Worm (Caenorhabditis elegans) whole organism, L1 larva: Measurements from ENCODE around the gene dmsr-5.
A peak's percentile ranks its signal among the peaks of the same experiment; 100 is the strongest.

Experiments used
- C16A3.4 ChIP-seq: fragments of 150-350 bp; optimal IDR thresholded peaks from 2 replicates; lab custom pipeline; 2014; ENCODE audit warnings: missing biosample characterization, missing genetic modification characterization
- F16B12.6 ChIP-seq: fragments of 150-350 bp; optimal IDR thresholded peaks from 2 replicates; lab custom pipeline; 2014; ENCODE audit warnings: missing biosample characterization, missing genetic modification characterization
- ama-1 ChIP-seq: fragments of 150-350 bp; optimal IDR thresholded peaks from 2 replicates; lab custom pipeline; 2014
- blmp-1 ChIP-seq: fragments of 150-350 bp; optimal IDR thresholded peaks from 2 replicates; lab custom pipeline; 2014; ENCODE audit warnings: missing biosample characterization, missing genetic modification characterization
- ceh-8 ChIP-seq: fragments of 200-800 bp; sonication (Bioruptor generic); optimal IDR thresholded peaks from 2 replicates; lab custom pipeline; 2018; ENCODE audit warnings: mild to moderate bottlenecking, missing genetic modification characterization, moderate library complexity, missing compliant biosample characterization
- ceh-82 ChIP-seq, 3 experiments: fragments of 150-350 bp in 1 of 3; sonication (generic microtip) in 2 of 3; optimal IDR thresholded peaks; 2 replicates each; lab custom pipeline; 2014 to 2017; ENCODE audit warnings: missing biosample characterization in 3 of 3, missing genetic modification characterization in 3 of 3
- ceh-88 ChIP-seq: fragments of 200-800 bp; sonication (Bioruptor generic); IDR thresholded peaks from 2 replicates; pipeline ENCODE4 v1.3.6; 2022; ENCODE audit warnings: missing genetic modification characterization, missing compliant biosample characterization
- ceh-90 ChIP-seq: sonication (generic microtip); optimal IDR thresholded peaks from 2 replicates; lab custom pipeline; 2016; ENCODE audit warnings: missing genetic modification characterization, missing compliant biosample characterization
- ces-1 ChIP-seq: fragments of 150-350 bp; optimal IDR thresholded peaks from 2 replicates; lab custom pipeline; 2014; ENCODE audit warnings: missing biosample characterization, missing genetic modification reagents, missing genetic modification characterization
- dpl-1 ChIP-seq, 3 experiments: fragments of 150-350 bp in 2 of 3; sonication (generic microtip) in 1 of 3; optimal IDR thresholded peaks; 2 replicates each; lab custom pipeline; 2014 to 2017; ENCODE audit warnings: missing biosample characterization in 3 of 3, missing genetic modification characterization in 3 of 3, missing genetic modification reagents in 3 of 3
- efl-1 ChIP-seq, 4 experiments: fragments of 150-350 bp; optimal IDR thresholded peaks in 3 of 4; peaks in 1 of 4; 1 replicate in 1 of 4; 2 replicates in 3 of 4; lab custom pipeline; 2014; ENCODE audit warnings: missing biosample characterization in 2 of 4, missing genetic modification characterization in 2 of 4, missing genetic modification reagents in 2 of 4
- efl-3 ChIP-seq: fragments of 200-800 bp; sonication (Bioruptor generic); optimal IDR thresholded peaks from 2 replicates; lab custom pipeline; 2018; ENCODE audit warnings: mild to moderate bottlenecking, missing genetic modification characterization, missing compliant biosample characterization
- egl-27 ChIP-seq, 2 experiments: fragments of 150-350 bp in 1 of 2; sonication (generic microtip); optimal IDR thresholded peaks; 3 replicates each; lab custom pipeline; 2017 to 2018; ENCODE audit warnings: missing biosample characterization in 2 of 2, missing genetic modification characterization in 2 of 2, missing genetic modification reagents in 2 of 2
- elt-2 ChIP-seq: sonication (generic microtip); optimal IDR thresholded peaks from 2 replicates; lab custom pipeline; 2016; ENCODE audit warnings: missing genetic modification characterization, mild to moderate bottlenecking, inconsistent platforms, missing compliant biosample characterization, missing genetic modification reagents
- elt-3 ChIP-seq, 6 experiments: fragments of 150-350 bp in 1 of 6; sonication (generic microtip); optimal IDR thresholded peaks; 2 replicates each; lab custom pipeline; 2017 to 2018; ENCODE audit warnings: missing biosample characterization in 6 of 6, missing genetic modification characterization in 6 of 6, inconsistent platforms in 1 of 6
- ets-5 ChIP-seq: fragments of 200-800 bp; sonication (Bioruptor generic); IDR thresholded peaks from 2 replicates; pipeline ENCODE4 v1.3.6; 2022; ENCODE audit warnings: missing genetic modification characterization, missing compliant biosample characterization
- fkh-10 ChIP-seq: sonication (generic microtip); optimal IDR thresholded peaks from 2 replicates; lab custom pipeline; 2017; ENCODE audit warnings: missing biosample characterization, missing genetic modification reagents, missing genetic modification characterization
- fkh-8 ChIP-seq: sonication (generic microtip); optimal IDR thresholded peaks from 2 replicates; lab custom pipeline; 2016; ENCODE audit warnings: mild to moderate bottlenecking, missing genetic modification characterization, missing compliant biosample characterization
- grh-1 ChIP-seq: fragments of 200-800 bp; sonication (Bioruptor generic); IDR thresholded peaks from 2 replicates; pipeline ENCODE4 v1.3.6; 2022; ENCODE audit warnings: missing genetic modification reagents, missing genetic modification characterization, missing compliant biosample characterization
- lin-13 ChIP-seq: fragments of 150-350 bp; optimal IDR thresholded peaks from 2 replicates; lab custom pipeline; 2014; ENCODE audit warnings: missing biosample characterization, missing genetic modification reagents, missing genetic modification characterization
- lin-14 ChIP-seq: fragments of 200-800 bp; sonication (Bioruptor generic); optimal IDR thresholded peaks from 2 replicates; lab custom pipeline; 2018; ENCODE audit warnings: mild to moderate bottlenecking, missing genetic modification characterization, moderate library complexity, missing compliant biosample characterization
- lin-15B ChIP-seq: fragments of 150-350 bp; sonication (generic microtip); optimal IDR thresholded peaks from 3 replicates; lab custom pipeline; 2014; ENCODE audit warnings: missing biosample characterization, missing genetic modification characterization
- lin-35 ChIP-seq, 2 experiments: fragments of 150-350 bp; optimal IDR thresholded peaks; 2 replicates each; lab custom pipeline; 2014; ENCODE audit warnings: missing biosample characterization in 2 of 2, missing genetic modification characterization in 2 of 2, missing genetic modification reagents in 2 of 2
- lin-39 ChIP-seq: fragments of 150-350 bp; optimal IDR thresholded peaks from 2 replicates; lab custom pipeline; 2014; ENCODE audit warnings: missing biosample characterization, missing genetic modification reagents, missing genetic modification characterization
- lsy-2 ChIP-seq, 2 experiments: fragments of 150-350 bp; optimal IDR thresholded peaks; 2 replicates each; lab custom pipeline; 2014; ENCODE audit warnings: missing biosample characterization in 2 of 2, missing genetic modification characterization in 2 of 2
- mdl-1 ChIP-seq, 2 experiments: fragments of 150-350 bp; optimal IDR thresholded peaks; 2 replicates each; lab custom pipeline; 2014 to 2017; ENCODE audit warnings: missing biosample characterization in 2 of 2, missing genetic modification characterization in 2 of 2, inconsistent platforms in 1 of 2
- mep-1 ChIP-seq: fragments of 150-350 bp; optimal IDR thresholded peaks from 2 replicates; lab custom pipeline; 2014; ENCODE audit warnings: missing biosample characterization, missing genetic modification characterization
- nhr-11 ChIP-seq: fragments of 150-350 bp; optimal IDR thresholded peaks from 2 replicates; lab custom pipeline; 2014; ENCODE audit warnings: missing biosample characterization, missing genetic modification characterization
- nhr-12 ChIP-seq: sonication (generic microtip); optimal IDR thresholded peaks from 2 replicates; lab custom pipeline; 2017; ENCODE audit warnings: missing biosample characterization, missing genetic modification characterization
- nhr-47 ChIP-seq: sonication (generic microtip); optimal IDR thresholded peaks from 2 replicates; lab custom pipeline; 2016; ENCODE audit warnings: mild to moderate bottlenecking, missing genetic modification characterization, moderate library complexity, missing compliant biosample characterization
- nhr-76 ChIP-seq: sonication (generic microtip); optimal IDR thresholded peaks from 2 replicates; lab custom pipeline; 2017; ENCODE audit warnings: missing biosample characterization, missing genetic modification characterization
- nhr-77 ChIP-seq: fragments of 150-350 bp; optimal IDR thresholded peaks from 2 replicates; lab custom pipeline; 2014; ENCODE audit warnings: missing biosample characterization, missing genetic modification characterization
- nhr-85 ChIP-seq: sonication (generic microtip); peaks from one replicate; lab custom pipeline; 2016; ENCODE audit warnings: missing genetic modification characterization, inconsistent platforms, missing compliant biosample characterization
- pqm-1 ChIP-seq: sonication (generic microtip); optimal IDR thresholded peaks from 3 replicates; lab custom pipeline; 2017; ENCODE audit warnings: missing biosample characterization, missing genetic modification characterization
- rnt-1 ChIP-seq: sonication (generic microtip); optimal IDR thresholded peaks from 2 replicates; lab custom pipeline; 2016; ENCODE audit warnings: mild to moderate bottlenecking, missing genetic modification characterization, moderate library complexity, missing compliant biosample characterization
- skn-1 ChIP-seq: fragments of 150-350 bp; optimal IDR thresholded peaks from 2 replicates; lab custom pipeline; 2014; ENCODE audit warnings: missing biosample characterization, missing genetic modification characterization
- snu-23 ChIP-seq: sonication (generic microtip); optimal IDR thresholded peaks from 2 replicates; lab custom pipeline; 2016; ENCODE audit warnings: missing genetic modification characterization, missing compliant biosample characterization
- sptf-1 ChIP-seq: fragments of 150-350 bp; optimal IDR thresholded peaks from 2 replicates; lab custom pipeline; 2014; ENCODE audit warnings: missing biosample characterization, missing genetic modification characterization
- swsn-7 ChIP-seq: sonication (generic microtip); optimal IDR thresholded peaks from 2 replicates; lab custom pipeline; 2016; ENCODE audit warnings: missing genetic modification characterization, missing compliant biosample characterization
- tlp-1 ChIP-seq: fragments of 150-350 bp; optimal IDR thresholded peaks from 2 replicates; lab custom pipeline; 2014; ENCODE audit warnings: missing biosample characterization, missing genetic modification characterization

dmsr-5 gene

ce11 chrIII:10995156-10995555 is at the start of gene dmsr-5:
Gene dmsr-5, minus strand, starts transcription at chrIII:10995256.
- TF ChIP-seq nhr-12 (tag; lab: Kevin White, UChicago): no peak
- no peak for TF ChIP-seq rnt-1
- no peak for TF ChIP-seq nhr-85 (tag; lab: Kevin White, UChicago)
- no peak for TF ChIP-seq ama-1 (lab: Kevin White, UChicago)
- no peak for TF ChIP-seq ceh-90 (tag; lab: Kevin White, UChicago)
- no peak for TF ChIP-seq efl-3
- TF ChIP-seq, all 84 proteins: peak for 0

ce11 chrIII:11040606-11041005 is 45.5 kb upstream of the dmsr-5 start:
- peak in 1 of 2 experiments; percentile 48 for TF ChIP-seq mdl-1 (tag; optimal IDR thresholded peaks at IDR 0.05; lab: Kevin White, UChicago)
- TF ChIP-seq blmp-1 (tag; lab: Kevin White, UChicago): peak; percentile 88
- TF ChIP-seq efl-1 (optimal IDR thresholded peaks at IDR 0.05; lab: Kevin White, UChicago): no peak
- TF ChIP-seq efl-1 (GFP tag; optimal IDR thresholded peaks at IDR 0.05 in 1 of 2; lab: Kevin White, UChicago): peak in 1 of 2 experiments; percentile 86
- no peak for TF ChIP-seq nhr-11 (tag; lab: Kevin White, UChicago)
- TF ChIP-seq lin-35 (GFP tag; optimal IDR thresholded peaks at IDR 0.05; lab: Kevin White, UChicago): peak in 1 of 2 experiments; percentile 20
- peak; percentile 41 for TF ChIP-seq lin-14 (GFP tag; lab: Kevin White, UChicago)
- no peak for TF ChIP-seq fkh-8 (tag; lab: Kevin White, UChicago)

ce11 chrIII:11039250-11039649 is 44.2 kb upstream of the dmsr-5 start:
- TF ChIP-seq skn-1 (tag; lab: Kevin White, UChicago) (peak; percentile 73), fkh-8 (tag; lab: Kevin White, UChicago) (peak; percentile 28), lin-14 (GFP tag; lab: Kevin White, UChicago) (peak; percentile 69), grh-1 (no peak), ceh-88 (GFP tag; lab: Robert Waterston, UW) (no peak), lsy-2 (tag; optimal IDR thresholded peaks at IDR 0.05; lab: Kevin White, UChicago) (peak; percentile 16 to 79), fkh-10 (no peak), dpl-1 (GFP tag; optimal IDR thresholded peaks at IDR 0.05; lab: Kevin White, UChicago) (peak in 1 of 3 experiments; percentile 63), nhr-77 (tag; lab: Kevin White, UChicago) (no peak), snu-23 (GFP tag; lab: Kevin White, UChicago) (peak; percentile 45), F16B12.6 (tag; lab: Kevin White, UChicago) (peak; percentile 49), ceh-8 (GFP tag; lab: Kevin White, UChicago) (no peak), mep-1 (tag; lab: Kevin White, UChicago) (peak; percentile 54), ces-1 (GFP tag; lab: Kevin White, UChicago) (no peak), tlp-1 (tag; lab: Kevin White, UChicago) (no peak), efl-3 (no peak), lin-39 (tag; lab: Kevin White, UChicago) (no peak), nhr-76 (tag; lab: Kevin White, UChicago) (no peak), lin-35 (GFP tag; optimal IDR thresholded peaks at IDR 0.05; lab: Kevin White, UChicago) (peak in 1 of 2 experiments; percentile 58), efl-1 (optimal IDR thresholded peaks at IDR 0.05; lab: Kevin White, UChicago) (peak; percentile 37 to 47), efl-1 (GFP tag; optimal IDR thresholded peaks at IDR 0.05 in 1 of 2; lab: Kevin White, UChicago) (peak in 1 of 2 experiments; percentile 30), blmp-1 (tag; lab: Kevin White, UChicago) (no peak), lin-15B (tag; lab: Kevin White, UChicago) (peak; percentile 68), ceh-82 (tag; optimal IDR thresholded peaks at IDR 0.05; lab: Kevin White, UChicago) (peak in 1 of 3 experiments; percentile 78), elt-2 (no peak), swsn-7 (no peak), C16A3.4 (tag; lab: Kevin White, UChicago) (peak; percentile 38)

- TF ChIP-seq elt-3 (tag; optimal IDR thresholded peaks at IDR 0.05; lab: Kevin White, UChicago) (no peak), fkh-8 (tag; lab: Kevin White, UChicago) (no peak), nhr-47 (tag; lab: Kevin White, UChicago) (no peak), lin-13 (GFP tag; lab: Kevin White, UChicago) (no peak), sptf-1 (tag; lab: Kevin White, UChicago) (no peak), ets-5 (no peak), mdl-1 (tag; optimal IDR thresholded peaks at IDR 0.05; lab: Kevin White, UChicago) (no peak), ama-1 (lab: Kevin White, UChicago) (no peak), egl-27 (tag; optimal IDR thresholded peaks at IDR 0.05; lab: Kevin White, UChicago) (no peak), pqm-1 (tag; lab: Kevin White, UChicago) (no peak)
- TF ChIP-seq, all 84 proteins: peak for 0
These were observed 41.6 kb upstream of the dmsr-5 start, which contains the start of gene spat-2 for ce11 chrIII:11036640-11037039. Gene spat-2, plus strand, starts transcription at chrIII:11036940.
